Fruit fly (Drosophila melanogaster): ENCODE data around the gene Spt7.

Gene Spt7

dm6 chrX:17826807-17827703, 23.2 kb upstream of the Spt7 start, which contains the start of gene Socs16D:
Socs16D (minus strand) TSS chrX:17827564.
- peak; percentile 6; the same call in 1 of the 2 replicates for TF ChIP-seq Ets98B (GFP tag; IDR thresholded peaks at IDR 0.05)
- TF ChIP-seq CG34367 (tag; optimal IDR thresholded peaks at IDR 0.05), result no peak
- TF ChIP-seq CG4496 (GFP tag; IDR thresholded peaks at IDR 0.05), result peak; percentile 27; the same call in 2 of the 3 replicates
- TF ChIP-seq EcR (GFP tag; optimal IDR thresholded peaks at IDR 0.05), result peak; percentile 20
- TF ChIP-seq Snoo (tag; optimal IDR thresholded peaks at IDR 0.05), result peak; percentile 43
- no peak for TF ChIP-seq CG32121 (GFP tag; IDR thresholded peaks at IDR 0.05)
- no peak for TF ChIP-seq CG8159 (tag; optimal IDR thresholded peaks at IDR 0.05)
- TF ChIP-seq CG13204 (GFP tag; optimal IDR thresholded peaks at IDR 0.05), result peak; percentile 18
- no peak for TF ChIP-seq CG17806 (tag; optimal IDR thresholded peaks at IDR 0.05)
- no peak for TF ChIP-seq CG12605 (GFP tag; IDR thresholded peaks at IDR 0.05)
- no peak for TF ChIP-seq CG15710 (tag; optimal IDR thresholded peaks at IDR 0.05)
- no peak for TF ChIP-seq CG9948 (tag; optimal IDR thresholded peaks at IDR 0.05)
- no peak for TF ChIP-seq CG10348 (GFP tag; IDR thresholded peaks at IDR 0.05)
- TF ChIP-seq Pif1A (GFP tag; optimal IDR thresholded peaks at IDR 0.05), result no peak
- no peak for TF ChIP-seq D1 (tag; optimal IDR thresholded peaks at IDR 0.05)
- TF ChIP-seq CG8301 (tag; optimal IDR thresholded peaks at IDR 0.05), result peak; percentile 7
- TF ChIP-seq fd96Ca (GFP tag; IDR thresholded peaks at IDR 0.05), result no peak; the same call in 2 of the 3 replicates
- TF ChIP-seq Pif1B (GFP tag; optimal IDR thresholded peaks at IDR 0.05), result peak; percentile 51
- TF ChIP-seq CG14655 (GFP tag; optimal IDR thresholded peaks at IDR 0.05), result no peak
- no peak for TF ChIP-seq rn (GFP tag; IDR thresholded peaks at IDR 0.05)
- TF ChIP-seq gl (tag; optimal IDR thresholded peaks at IDR 0.05), result no peak

DNA sequence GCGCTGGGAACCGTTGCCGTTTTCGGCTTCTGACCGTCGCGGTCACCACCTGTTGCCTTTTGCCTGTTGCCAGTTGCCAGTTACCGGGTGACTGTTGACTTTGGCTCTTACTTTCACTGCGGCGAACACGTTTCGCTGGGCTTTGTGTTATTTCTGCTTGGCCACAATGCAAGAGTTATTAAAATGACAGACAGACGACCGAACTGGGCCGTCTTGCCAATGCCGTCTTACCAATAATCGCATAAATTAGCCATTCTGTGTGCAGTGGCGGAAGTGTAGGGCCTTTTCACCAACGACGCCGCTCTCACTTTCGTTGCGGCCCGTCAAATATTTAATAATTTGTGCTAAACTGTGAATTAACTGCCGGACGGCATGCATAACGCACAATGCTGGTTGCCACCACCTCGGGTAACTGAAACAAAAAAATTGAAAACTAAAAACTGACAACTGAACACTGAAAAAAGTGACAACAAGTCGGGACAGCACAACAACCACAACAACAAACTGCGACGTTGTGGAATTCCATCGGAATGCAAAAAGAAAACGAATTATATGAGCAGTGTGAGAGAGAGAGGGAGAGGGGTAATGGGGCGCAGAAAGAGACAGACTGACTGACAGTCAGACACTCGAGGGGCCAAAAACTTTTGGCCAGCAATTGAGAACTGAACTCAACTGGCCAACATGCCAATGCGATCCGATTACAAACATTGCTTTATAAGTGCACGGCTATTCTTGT, 21.8 kb upstream of the Spt7 start:
- TF ChIP-seq EcR (GFP tag; optimal IDR thresholded peaks at IDR 0.05) (no peak), CG8301 (tag; optimal IDR thresholded peaks at IDR 0.05) (no peak), CG12605 (GFP tag; IDR thresholded peaks at IDR 0.05) (no peak), Pif1A (GFP tag; optimal IDR thresholded peaks at IDR 0.05) (no peak), CG14655 (GFP tag; optimal IDR thresholded peaks at IDR 0.05) (no peak), Ets98B (GFP tag; IDR thresholded peaks at IDR 0.05) (no peak), CG9948 (tag; optimal IDR thresholded peaks at IDR 0.05) (no peak), CG17806 (tag; optimal IDR thresholded peaks at IDR 0.05) (no peak), fd96Ca (GFP tag; IDR thresholded peaks at IDR 0.05) (no peak), CG4496 (GFP tag; IDR thresholded peaks at IDR 0.05) (no peak), CG13204 (GFP tag; optimal IDR thresholded peaks at IDR 0.05) (no peak), Pif1B (GFP tag; optimal IDR thresholded peaks at IDR 0.05) (no peak), CG8159 (tag; optimal IDR thresholded peaks at IDR 0.05) (no peak), rn (GFP tag; IDR thresholded peaks at IDR 0.05) (no peak)

- TF ChIP-seq gl (tag; optimal IDR thresholded peaks at IDR 0.05) (no peak), CG12605 (GFP tag; IDR thresholded peaks at IDR 0.05) (0 out of 2 replicates have a peak, but pooled peaks have one; percentile 8), D1 (tag; optimal IDR thresholded peaks at IDR 0.05) (peak; percentile 70), CG15710 (tag; optimal IDR thresholded peaks at IDR 0.05) (peak; percentile 63), Ets98B (GFP tag; IDR thresholded peaks at IDR 0.05) (peak; percentile 5; the same call in 1 of the 2 replicates), Pif1A (GFP tag; optimal IDR thresholded peaks at IDR 0.05) (peak; percentile 34), fd96Ca (GFP tag; IDR thresholded peaks at IDR 0.05) (no peak; the same call in 2 of the 3 replicates), rn (GFP tag; IDR thresholded peaks at IDR 0.05) (0 out of 2 replicates have a peak, but pooled peaks have one; percentile 22), CG17806 (tag; optimal IDR thresholded peaks at IDR 0.05) (peak; percentile 61), CG34367 (tag; optimal IDR thresholded peaks at IDR 0.05) (peak; percentile 57), CG13204 (GFP tag; optimal IDR thresholded peaks at IDR 0.05) (no peak), CG14655 (GFP tag; optimal IDR thresholded peaks at IDR 0.05) (peak; percentile 53), CG4496 (GFP tag; IDR thresholded peaks at IDR 0.05) (peak; percentile 65), CG10348 (GFP tag; IDR thresholded peaks at IDR 0.05) (peak; percentile 29; the same call in 1 of the 2 replicates), CG9948 (tag; optimal IDR thresholded peaks at IDR 0.05) (peak; percentile 65), CG8301 (tag; optimal IDR thresholded peaks at IDR 0.05) (peak; percentile 77), Snoo (tag; optimal IDR thresholded peaks at IDR 0.05) (peak; percentile 4), EcR (GFP tag; optimal IDR thresholded peaks at IDR 0.05) (no peak), CG8159 (tag; optimal IDR thresholded peaks at IDR 0.05) (peak; percentile 78), CG32121 (GFP tag; IDR thresholded peaks at IDR 0.05) (peak; percentile 48), Pif1B (GFP tag; optimal IDR thresholded peaks at IDR 0.05) (peak; percentile 19)
These were observed 20.9 kb upstream of the Spt7 start for dm6 chrX:17829083-17829997.

DNA sequence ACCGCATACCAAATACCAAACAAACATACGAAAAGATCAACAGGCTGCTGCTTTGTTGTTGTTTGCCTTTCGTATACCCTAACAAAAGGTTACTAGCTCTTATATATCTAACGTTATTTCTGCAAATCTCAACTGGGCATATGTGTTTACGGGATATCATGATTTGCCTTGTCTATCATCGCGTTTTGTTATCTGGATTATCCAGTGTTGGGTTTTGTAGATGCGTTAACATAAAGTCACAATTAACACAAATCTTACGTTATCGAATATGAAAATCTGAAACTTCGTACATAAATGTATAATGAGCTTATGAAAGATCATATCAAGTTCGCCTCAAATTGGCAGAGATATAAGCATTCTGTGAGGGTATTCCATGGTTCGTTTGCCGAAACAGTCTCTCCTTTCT, 20.0 kb upstream of the Spt7 start:
- TF ChIP-seq CG8159 (tag; optimal IDR thresholded peaks at IDR 0.05) (peak; percentile 69), Snoo (tag; optimal IDR thresholded peaks at IDR 0.05) (peak; percentile 11), Pif1A (GFP tag; optimal IDR thresholded peaks at IDR 0.05) (peak; percentile 40), CG8301 (tag; optimal IDR thresholded peaks at IDR 0.05) (peak; percentile 52), rn (GFP tag; IDR thresholded peaks at IDR 0.05) (no peak), D1 (tag; optimal IDR thresholded peaks at IDR 0.05) (no peak), gl (tag; optimal IDR thresholded peaks at IDR 0.05) (no peak), CG17806 (tag; optimal IDR thresholded peaks at IDR 0.05) (peak; percentile 9), CG9948 (tag; optimal IDR thresholded peaks at IDR 0.05) (peak; percentile 53), CG32121 (GFP tag; IDR thresholded peaks at IDR 0.05) (no peak), Pif1B (GFP tag; optimal IDR thresholded peaks at IDR 0.05) (peak; percentile 58), CG15710 (tag; optimal IDR thresholded peaks at IDR 0.05) (peak; percentile 54), CG14655 (GFP tag; optimal IDR thresholded peaks at IDR 0.05) (peak; percentile 65), CG34367 (tag; optimal IDR thresholded peaks at IDR 0.05) (peak; percentile 32)
